Worm (Caenorhabditis elegans): Measurements from ENCODE around the gene R155.5.

DNA sequence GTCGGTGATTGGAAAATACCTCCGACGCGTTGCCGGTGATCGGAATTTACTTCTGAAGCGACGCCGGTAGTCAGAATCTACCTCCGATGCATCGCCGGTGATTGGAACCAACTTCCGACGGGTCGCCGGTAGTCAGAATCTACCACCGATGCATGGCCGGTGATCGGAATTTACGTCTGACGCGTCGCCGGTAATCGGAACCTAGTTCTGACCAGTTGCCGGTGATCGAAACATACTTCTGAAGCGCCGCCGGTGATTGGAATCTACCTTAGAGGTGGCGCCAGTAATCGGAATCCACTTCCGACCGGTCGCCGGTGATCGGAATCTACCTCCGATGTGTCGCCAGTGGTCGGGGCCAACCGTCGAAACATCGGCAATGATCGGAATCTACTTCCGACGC lies 38.0 kb upstream of the R155.5 start:
- TF ChIP-seq cog-1 (tag; optimal IDR thresholded peaks at IDR 0.05) (no peak), tab-1 (GFP tag; IDR thresholded peaks at IDR 0.05) (no peak), ztf-23 (GFP tag; IDR thresholded peaks at IDR 0.05) (no peak), klf-2 (GFP tag; conservative IDR thresholded peaks at IDR 0.05) (no peak), flt-1 (GFP tag; IDR thresholded peaks at IDR 0.05) (no peak), T22C8.4 (GFP tag; IDR thresholded peaks at IDR 0.05) (no peak), med-1 (GFP tag; optimal IDR thresholded peaks at IDR 0.05; ENCODE audit: insufficient read depth) (no peak)
